Worm (Caenorhabditis elegans): ENCODE results near the gene T04C12.33.

DNA sequence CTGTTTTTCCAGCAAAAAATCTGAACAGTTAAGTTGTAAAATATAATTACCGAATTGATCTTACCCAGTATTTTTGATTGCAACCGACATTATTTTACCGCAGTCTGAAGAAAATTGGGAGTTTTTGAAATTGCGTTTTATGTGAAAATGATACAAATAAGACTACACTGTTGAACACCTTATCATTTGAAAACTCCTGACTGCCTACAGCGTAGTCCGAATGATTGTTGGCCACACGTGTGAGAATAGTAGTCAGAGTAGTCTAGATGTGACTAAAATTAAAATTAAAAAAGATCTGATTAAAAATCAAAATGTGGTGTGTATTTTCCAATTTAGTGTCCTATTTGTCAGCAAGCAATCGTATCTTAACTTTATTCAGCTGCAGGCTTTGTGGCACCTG lies 5.3 kb upstream of the T04C12.33 start, which contains the start of gene dhs-18:
- TF ChIP-seq unc-62 (GFP tag; optimal IDR thresholded peaks at IDR 0.05) (no peak), mab-5 (tag; optimal IDR thresholded peaks at IDR 0.05) (no peak), dmd-4 (tag; optimal IDR thresholded peaks at IDR 0.05) (no peak), ztf-11 (tag; optimal IDR thresholded peaks at IDR 0.05) (no peak), lsy-2 (tag; optimal IDR thresholded peaks at IDR 0.05) (no peak)

All from whole organism, L2 larva.